Worm (Caenorhabditis elegans): ENCODE results near the gene aff-1.

Gene aff-1

DNA sequence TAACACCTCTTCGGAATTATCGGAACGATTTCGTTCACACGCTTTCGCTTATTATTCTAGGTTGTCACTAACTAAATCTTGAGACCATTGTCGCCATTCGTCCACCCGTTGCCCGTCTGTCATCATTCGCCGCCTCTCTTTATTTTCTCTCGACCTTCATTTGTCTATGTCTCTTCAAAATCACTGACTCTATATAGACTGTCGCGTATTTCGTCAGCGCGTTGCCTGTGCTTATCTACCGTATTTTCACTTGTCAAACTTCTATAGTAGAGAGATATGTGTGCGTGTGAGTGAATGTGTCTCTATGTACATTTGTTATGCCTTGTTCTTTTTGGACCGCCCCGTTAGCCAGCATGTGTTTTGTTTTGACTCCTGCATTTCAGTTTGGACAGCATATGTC, 34.4 kb downstream of the aff-1 start (continued):
- no peak for TF ChIP-seq efl-1 (GFP tag; optimal IDR thresholded peaks at IDR 0.05)
- TF ChIP-seq F49E8.2 (tag; optimal IDR thresholded peaks at IDR 0.05; ENCODE audit: insufficient read depth), result no peak
- TF ChIP-seq atf-7 (tag; optimal IDR thresholded peaks at IDR 0.05), result no peak
- TF ChIP-seq T07F8.4 (tag; optimal IDR thresholded peaks at IDR 0.05), result no peak
- TF ChIP-seq ceh-27 (GFP tag; optimal IDR thresholded peaks at IDR 0.05), result no peak

DNA sequence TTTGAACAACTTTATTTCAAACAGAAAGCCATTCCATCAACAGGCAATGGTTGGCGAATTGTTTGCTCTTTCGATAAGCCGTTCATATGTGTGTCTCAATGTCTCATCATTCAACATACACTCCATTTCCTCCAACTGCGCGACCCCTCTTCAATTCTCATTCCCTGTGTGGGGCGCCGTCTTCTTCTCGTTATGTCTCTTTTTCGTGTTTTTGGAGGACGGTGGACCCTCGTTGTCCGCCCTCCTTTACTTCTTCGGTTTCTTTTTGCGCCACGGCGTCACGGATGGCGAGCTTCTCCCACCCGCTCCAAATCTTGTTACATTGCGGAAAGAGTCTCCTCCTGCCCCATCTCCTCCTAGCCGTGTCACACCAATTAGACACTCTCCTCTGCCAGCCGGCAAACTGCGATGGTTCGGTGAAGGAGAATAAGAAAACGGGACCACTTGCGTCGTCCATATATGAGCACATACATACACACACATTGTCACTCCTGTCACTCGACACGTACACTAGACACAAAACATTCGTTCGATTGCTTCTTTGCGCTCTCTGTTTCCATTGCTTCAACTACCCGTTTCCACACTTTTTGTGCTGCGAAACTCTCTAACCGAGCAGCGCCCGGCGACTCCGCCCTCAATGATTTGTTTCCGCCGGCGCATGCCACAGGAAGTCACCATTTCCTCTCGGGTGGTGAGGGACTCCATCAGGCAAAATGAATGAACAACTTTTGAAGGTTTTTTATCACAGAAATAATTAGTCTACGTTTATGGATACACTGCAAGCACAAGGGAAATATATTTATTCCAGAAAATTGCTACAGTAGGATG, 35.3 kb downstream of the aff-1 start:
- TF ChIP-seq zfh-2 (GFP tag; conservative IDR thresholded peaks at IDR 0.05) (peak; percentile 84), pbrm-1 (GFP tag; IDR thresholded peaks at IDR 0.05) (0 out of 2 replicates have a peak, but pooled peaks have one; percentile 20), ztf-25 (GFP tag; IDR thresholded peaks at IDR 0.05) (no peak), ceh-27 (GFP tag; optimal IDR thresholded peaks at IDR 0.05) (peak; percentile 40), hmg-1.2 (GFP tag; IDR thresholded peaks at IDR 0.05) (no peak), F37B4.10 (GFP tag; IDR thresholded peaks at IDR 0.05) (0 out of 2 replicates have a peak, but pooled peaks have one; percentile 76), bed-2 (GFP tag; IDR thresholded peaks at IDR 0.05) (no peak), snpc-4 (GFP tag; optimal IDR thresholded peaks at IDR 0.05) (no peak), snpc-4 (tag; optimal IDR thresholded peaks at IDR 0.05) (no peak), rcor-1 (GFP tag; IDR thresholded peaks at IDR 0.05) (no peak)

DNA sequence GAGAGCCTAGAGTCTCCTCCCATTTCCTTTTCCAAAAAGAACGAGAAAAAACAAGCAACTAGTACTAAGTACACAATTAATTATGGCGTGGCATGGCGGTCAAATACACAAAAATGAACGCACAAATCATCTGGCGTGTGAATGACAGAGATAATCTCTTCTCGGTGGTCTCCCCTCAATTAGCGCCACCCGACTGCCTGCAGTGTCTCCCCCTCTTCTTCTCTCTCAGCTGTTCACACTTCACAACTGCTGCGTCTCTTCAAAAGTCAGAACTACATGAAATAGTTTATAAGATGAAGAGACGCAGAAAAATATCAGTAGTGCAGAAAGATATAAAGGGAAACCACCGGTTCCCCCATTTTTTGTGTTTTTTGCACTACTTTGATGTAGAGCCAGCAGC, 36.2 kb downstream of the aff-1 start:
- TF ChIP-seq madf-10 (tag; optimal IDR thresholded peaks at IDR 0.05) (no peak), egl-44 (GFP tag; IDR thresholded peaks at IDR 0.05) (no peak), attf-5 (GFP tag; optimal IDR thresholded peaks at IDR 0.05) (no peak), ekl-4 (GFP tag; IDR thresholded peaks at IDR 0.05) (no peak), Y53F4B.3 (GFP tag; IDR thresholded peaks at IDR 0.05) (no peak), F33H1.4 (GFP tag; IDR thresholded peaks at IDR 0.05) (no peak), dox-1 (GFP tag; IDR thresholded peaks at IDR 0.05) (peak; percentile 37; the same call in 1 of the 2 replicates), lin-26 (GFP tag; IDR thresholded peaks at IDR 0.05) (no peak), F57A8.1 (GFP tag; optimal IDR thresholded peaks at IDR 0.05) (no peak), madf-6 (GFP tag; IDR thresholded peaks at IDR 0.05) (no peak), let-607 (tag; optimal IDR thresholded peaks at IDR 0.05) (no peak), snpc-1.3 (tag; optimal IDR thresholded peaks at IDR 0.05; ENCODE audit: insufficient read depth) (no peak), hmg-1.2 (GFP tag; IDR thresholded peaks at IDR 0.05) (peak; percentile 74), egrh-3 (GFP tag; IDR thresholded peaks at IDR 0.05) (peak; percentile 32; the same call in 1 of the 2 replicates), snpc-4 (GFP tag; optimal IDR thresholded peaks at IDR 0.05) (no peak), snpc-4 (tag; optimal IDR thresholded peaks at IDR 0.05) (peak in 1 of 4 experiments; percentile 41), K12H6.12 (tag; optimal IDR thresholded peaks at IDR 0.05) (peak; percentile 21), zfh-2 (GFP tag; conservative IDR thresholded peaks at IDR 0.05) (peak; percentile 61), let-526 (GFP tag; IDR thresholded peaks at IDR 0.05) (no peak), somi-1 (GFP tag; optimal IDR thresholded peaks at IDR 0.05) (peak; percentile 75), cebp-1 (GFP tag; IDR thresholded peaks at IDR 0.05) (no peak), cebp-1 (tag; optimal IDR thresholded peaks at IDR 0.05) (peak; percentile 27), F39B2.1 (GFP tag; IDR thresholded peaks at IDR 0.05) (no peak), pha-4 (tag; optimal IDR thresholded peaks at IDR 0.05) (no peak), egl-18 (GFP tag; IDR thresholded peaks at IDR 0.05) (no peak), unc-62 (GFP tag; optimal IDR thresholded peaks at IDR 0.05) (no peak), lin-54 (GFP tag; optimal IDR thresholded peaks at IDR 0.05) (no peak), die-1 (tag; optimal IDR thresholded peaks at IDR 0.05) (no peak)
